Worm (Caenorhabditis elegans) whole organism, early embryonic: ENCODE measurements around the gene T14B4.5.

ENCODE experiments used
- F13C5.2 ChIP-seq: sonication (generic microtip); optimal IDR thresholded peaks from 2 replicates; lab custom pipeline; 2017; ENCODE audit warnings: mild to moderate bottlenecking, missing genetic modification characterization, inconsistent platforms, missing compliant biosample characterization
- aly-1 ChIP-seq: sonication (generic microtip); optimal IDR thresholded peaks from 2 replicates; lab custom pipeline; 2016; ENCODE audit warnings: missing genetic modification characterization, missing compliant biosample characterization
- ama-1 ChIP-seq: fragments of 150-350 bp; optimal IDR thresholded peaks from 2 replicates; lab custom pipeline; 2014
- ceh-13 ChIP-seq: fragments of 200-800 bp; sonication (Bioruptor generic); optimal IDR thresholded peaks from 2 replicates; lab custom pipeline; 2018; ENCODE audit warnings: mild to moderate bottlenecking, missing genetic modification characterization, missing compliant biosample characterization
- ceh-36 ChIP-seq: sonication (generic microtip); optimal IDR thresholded peaks from 2 replicates; lab custom pipeline; 2016; ENCODE audit warnings: missing genetic modification characterization, inconsistent platforms, missing compliant biosample characterization
- ets-7 ChIP-seq: sonication (generic microtip); optimal IDR thresholded peaks from 2 replicates; lab custom pipeline; 2016; ENCODE audit warnings: missing genotype, missing genetic modification characterization, missing compliant biosample characterization
- flt-1 ChIP-seq: fragments of 200-800 bp; sonication (Bioruptor generic); IDR thresholded peaks from 2 replicates; pipeline ENCODE4 v1.3.6; 2022; ENCODE audit warnings: missing genetic modification characterization, missing compliant biosample characterization
- hnd-1 ChIP-seq: sonication (generic microtip); optimal IDR thresholded peaks from 2 replicates; lab custom pipeline; 2016; ENCODE audit warnings: missing genetic modification characterization, missing compliant biosample characterization
- pes-1 ChIP-seq: fragments of 200-800 bp; sonication (Bioruptor generic); IDR thresholded peaks from 2 replicates; pipeline ENCODE4 v1.3.6; 2022; ENCODE audit warnings: missing genetic modification reagents, missing genetic modification characterization, missing compliant biosample characterization
- tbx-11 ChIP-seq: fragments of 200-800 bp; sonication (Bioruptor generic); IDR thresholded peaks from 2 replicates; pipeline ENCODE4 v1.3.6; 2022; ENCODE audit warnings: missing genetic modification characterization, missing compliant biosample characterization
- tbx-37 ChIP-seq: fragments of 200-800 bp; sonication (Bioruptor generic); conservative IDR thresholded peaks from 2 replicates; pipeline ENCODE4 v1.3.6; 2022; ENCODE audit warnings: missing genetic modification reagents, missing genetic modification characterization, missing compliant biosample characterization
- tra-4 ChIP-seq: sonication (generic microtip); optimal IDR thresholded peaks from 2 replicates; lab custom pipeline; 2017; ENCODE audit warnings: missing genetic modification characterization, missing compliant biosample characterization

DNA sequence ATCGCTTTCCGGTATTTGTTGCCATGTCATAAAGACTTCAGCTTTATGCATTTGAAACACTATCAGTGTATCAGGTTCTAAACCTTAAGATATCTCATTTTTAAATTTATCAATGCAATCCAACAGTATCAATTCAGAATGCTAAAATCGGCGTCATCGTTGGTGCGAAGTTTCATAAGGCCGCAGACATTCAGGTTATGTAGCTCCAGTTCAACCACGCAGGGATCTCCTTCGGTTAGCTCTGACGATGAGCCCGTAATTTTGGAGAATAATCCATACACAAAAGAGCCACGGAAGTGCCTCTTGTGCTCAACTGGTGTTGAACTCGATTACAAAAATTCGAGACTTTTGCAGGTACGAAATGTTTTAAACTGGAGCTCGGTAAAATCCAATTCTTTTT, 19.4 kb downstream of the T14B4.5 start, which contains the start of gene mrps-18.C:
- TF ChIP-seq tra-4 (no peak), hnd-1 (tag; lab: Kevin White, UChicago) (no peak), tbx-11 (no peak), ama-1 (no peak), ceh-36 (tag; lab: Kevin White, UChicago) (no peak), pes-1 (GFP tag; lab: Robert Waterston, UW) (no peak), ets-7 (no peak), aly-1 (tag; lab: Kevin White, UChicago) (no peak), tbx-37 (GFP tag; lab: Robert Waterston, UW) (no peak), flt-1 (GFP tag; lab: Robert Waterston, UW) (no peak), ceh-13 (GFP tag; lab: Kevin White, UChicago) (no peak), F13C5.2 (tag; lab: Kevin White, UChicago) (no peak)
